Worm (Caenorhabditis elegans) whole organism, young adult: ENCODE measurements around the gene nep-5.
A peak's percentile ranks its signal among the peaks of the same experiment; 100 is the strongest.

Experiments used
- B0019.2 ChIP-seq: fragments of 200-800 bp; sonication (Bioruptor generic); conservative IDR thresholded peaks from 2 replicates; pipeline ENCODE4 v1.3.6; 2022; ENCODE audit warnings: missing genetic modification reagents, missing genetic modification characterization, missing compliant biosample characterization
- B0035.1 ChIP-seq: sonication (generic microtip); optimal IDR thresholded peaks from 2 replicates; lab custom pipeline; 2016; ENCODE audit warnings: missing genetic modification characterization, mild to moderate bottlenecking, missing compliant biosample characterization, missing genotype, missing genetic modification reagents
- B0261.1 ChIP-seq: sonication (generic microtip); optimal IDR thresholded peaks from 2 replicates; lab custom pipeline; 2016; ENCODE audit warnings: mild to moderate bottlenecking, missing genetic modification characterization, moderate library complexity, missing compliant biosample characterization
- C17E4.6 ChIP-seq: fragments of 200-800 bp; sonication (Bioruptor generic); IDR thresholded peaks from 2 replicates; pipeline ENCODE4 v1.3.6; 2022; ENCODE audit warnings: missing genetic modification reagents, missing genetic modification characterization, missing compliant biosample characterization
- F33H1.4 ChIP-seq: fragments of 200-800 bp; sonication (Bioruptor generic); IDR thresholded peaks from 2 replicates; pipeline ENCODE4 v1.3.6; 2022; ENCODE audit warnings: missing genetic modification reagents, missing genetic modification characterization, missing compliant biosample characterization
- F49E8.2 ChIP-seq: sonication (generic microtip); optimal IDR thresholded peaks from 3 replicates; lab custom pipeline; 2017; ENCODE audit warnings: missing genetic modification characterization, mild to moderate bottlenecking, missing compliant biosample characterization, antibody characterized with exemption, moderate library complexity; ENCODE audit not compliant: insufficient read depth
- F52B5.7 ChIP-seq: sonication (generic microtip); optimal IDR thresholded peaks from 2 replicates; lab custom pipeline; 2016; ENCODE audit warnings: mild to moderate bottlenecking, missing genetic modification characterization, missing compliant biosample characterization
- F57A8.1 ChIP-seq: fragments of 200-800 bp; sonication (Bioruptor generic); optimal IDR thresholded peaks from 2 replicates; lab custom pipeline; 2018; ENCODE audit warnings: mild to moderate bottlenecking, missing genetic modification characterization, moderate library complexity, missing compliant biosample characterization
- K11D2.4 ChIP-seq: fragments of 200-800 bp; sonication (Bioruptor generic); IDR thresholded peaks from 2 replicates; pipeline ENCODE4 v1.3.6; 2022; ENCODE audit warnings: missing genetic modification reagents, missing genetic modification characterization, missing compliant biosample characterization
- Y67H2A.10 ChIP-seq: fragments of 200-800 bp; sonication (Bioruptor generic); conservative IDR thresholded peaks from 2 replicates; pipeline ENCODE4 v1.3.6; 2022; ENCODE audit warnings: missing genetic modification reagents, missing genetic modification characterization, missing compliant biosample characterization
- ZK185.1 ChIP-seq: sonication (generic microtip); optimal IDR thresholded peaks from 2 replicates; lab custom pipeline; 2016; ENCODE audit warnings: mild to moderate bottlenecking, missing genetic modification characterization, missing compliant biosample characterization; ENCODE audit not compliant: poor library complexity, severe bottlenecking
- akir-1 ChIP-seq: fragments of 200-800 bp; sonication (Bioruptor generic); optimal IDR thresholded peaks from 2 replicates; lab custom pipeline; 2018; ENCODE audit warnings: mild to moderate bottlenecking, missing genetic modification characterization, moderate library complexity, missing compliant biosample characterization
- atf-7 ChIP-seq: sonication (generic microtip); optimal IDR thresholded peaks from 2 replicates; lab custom pipeline; 2017; ENCODE audit warnings: mild to moderate bottlenecking, missing genetic modification characterization, missing compliant biosample characterization
- athp-1 ChIP-seq: sonication (generic microtip); optimal IDR thresholded peaks from 2 replicates; lab custom pipeline; 2017; ENCODE audit warnings: mild to moderate bottlenecking, missing genetic modification characterization, missing compliant biosample characterization
- bed-1 ChIP-seq: fragments of 200-800 bp; sonication (Bioruptor generic); IDR thresholded peaks from 2 replicates; pipeline ENCODE4 v1.3.6; 2022; ENCODE audit warnings: missing genetic modification reagents, missing genetic modification characterization, missing compliant biosample characterization
- ccch-3 ChIP-seq: fragments of 200-800 bp; sonication (Bioruptor generic); optimal IDR thresholded peaks from 2 replicates; lab custom pipeline; 2018; ENCODE audit warnings: mild to moderate bottlenecking, missing genetic modification characterization, missing compliant biosample characterization
- cebp-1 ChIP-seq, 2 experiments: fragments of 200-800 bp in 1 of 2; sonication (Bioruptor generic) in 1 of 2; sonication (generic microtip) in 1 of 2; IDR thresholded peaks in 1 of 2; optimal IDR thresholded peaks in 1 of 2; 2 replicates each; pipeline versions ENCODE4 v1.3.6 to Lab custom; 2017 to 2022; ENCODE audit warnings: missing compliant biosample characterization in 2 of 2, missing genetic modification characterization in 2 of 2, mild to moderate bottlenecking in 1 of 2, missing genetic modification reagents in 1 of 2, moderate library complexity in 1 of 2
- ceh-100 ChIP-seq: fragments of 200-800 bp; sonication (Bioruptor generic); IDR thresholded peaks from 2 replicates; pipeline ENCODE4 v1.3.6; 2022; ENCODE audit warnings: missing genetic modification reagents, missing genetic modification characterization, missing compliant biosample characterization
- ceh-27 ChIP-seq: fragments of 200-800 bp; sonication (Bioruptor generic); optimal IDR thresholded peaks from 2 replicates; lab custom pipeline; 2018; ENCODE audit warnings: mild to moderate bottlenecking, missing genetic modification characterization, moderate library complexity, missing compliant biosample characterization
- ceh-58 ChIP-seq: fragments of 200-800 bp; sonication (Bioruptor generic); IDR thresholded peaks from 2 replicates; pipeline ENCODE4 v1.3.6; 2022; ENCODE audit warnings: missing genetic modification characterization, missing compliant biosample characterization
- dox-1 ChIP-seq: fragments of 200-800 bp; sonication (Bioruptor generic); IDR thresholded peaks from 2 replicates; pipeline ENCODE4 v1.3.6; 2022; ENCODE audit warnings: missing genetic modification reagents, missing genetic modification characterization, missing compliant biosample characterization
- dpl-1 ChIP-seq: fragments of 150-350 bp; optimal IDR thresholded peaks from 2 replicates; lab custom pipeline; 2014; ENCODE audit warnings: missing biosample characterization, missing genetic modification reagents, missing genetic modification characterization
- efl-1 ChIP-seq: fragments of 150-350 bp; optimal IDR thresholded peaks from 2 replicates; lab custom pipeline; 2014; ENCODE audit warnings: missing biosample characterization, missing genetic modification reagents, missing genetic modification characterization
- egl-18 ChIP-seq: fragments of 200-800 bp; sonication (Bioruptor generic); IDR thresholded peaks from 2 replicates; pipeline ENCODE4 v1.3.6; 2022; ENCODE audit warnings: missing genetic modification reagents, missing genetic modification characterization, missing compliant biosample characterization
- hlh-12 ChIP-seq: sonication (generic microtip); optimal IDR thresholded peaks from 2 replicates; lab custom pipeline; 2016; ENCODE audit warnings: missing genetic modification characterization, missing compliant biosample characterization
- hlh-26 ChIP-seq: fragments of 200-800 bp; sonication (Bioruptor generic); conservative IDR thresholded peaks from 2 replicates; pipeline ENCODE4 v1.3.6; 2022; ENCODE audit warnings: missing genetic modification reagents, missing genetic modification characterization, missing compliant biosample characterization
- hsf-1 ChIP-seq: fragments of 200-800 bp; sonication (Bioruptor generic); IDR thresholded peaks from 2 replicates; pipeline ENCODE4 v1.3.6; 2022; ENCODE audit warnings: missing genetic modification reagents, missing genetic modification characterization, missing compliant biosample characterization
- lag-1 ChIP-seq: fragments of 200-800 bp; sonication (Bioruptor generic); IDR thresholded peaks from 2 replicates; pipeline ENCODE4 v1.3.6; 2022; ENCODE audit warnings: missing genetic modification reagents, missing genetic modification characterization, missing compliant biosample characterization
- let-526 ChIP-seq: fragments of 200-800 bp; sonication (Bioruptor generic); IDR thresholded peaks from 2 replicates; pipeline ENCODE4 v1.3.6; 2022; ENCODE audit warnings: missing genetic modification reagents, missing genetic modification characterization, missing compliant biosample characterization
- lin-54 ChIP-seq: fragments of 200-800 bp; sonication (Bioruptor generic); optimal IDR thresholded peaks from 2 replicates; lab custom pipeline; 2018; ENCODE audit warnings: mild to moderate bottlenecking, missing genetic modification characterization, missing compliant biosample characterization
- lsy-27 ChIP-seq: sonication (generic microtip); optimal IDR thresholded peaks from 2 replicates; lab custom pipeline; 2017; ENCODE audit warnings: missing genetic modification characterization, mild to moderate bottlenecking, missing compliant biosample characterization, antibody characterized with exemption, missing genotype, borderline replicate concordance; ENCODE audit not compliant: insufficient read depth
- madf-10 ChIP-seq: sonication (generic microtip); optimal IDR thresholded peaks from 2 replicates; lab custom pipeline; 2016; ENCODE audit warnings: mild to moderate bottlenecking, missing genetic modification characterization, missing compliant biosample characterization
- madf-6 ChIP-seq: fragments of 200-800 bp; sonication (Bioruptor generic); IDR thresholded peaks from 2 replicates; pipeline ENCODE4 v1.3.6; 2022; ENCODE audit warnings: missing genetic modification reagents, missing genetic modification characterization, missing compliant biosample characterization
- mel-28 ChIP-seq: sonication (generic microtip); optimal IDR thresholded peaks from 2 replicates; lab custom pipeline; 2016; ENCODE audit warnings: borderline replicate concordance, mild to moderate bottlenecking, missing genetic modification characterization, missing compliant biosample characterization
- nhr-179 ChIP-seq: sonication (generic microtip); optimal IDR thresholded peaks from 2 replicates; lab custom pipeline; 2016; ENCODE audit warnings: mild to moderate bottlenecking, missing genetic modification characterization, missing compliant biosample characterization
- pbrm-1 ChIP-seq: fragments of 200-800 bp; sonication (Bioruptor generic); IDR thresholded peaks from 2 replicates; pipeline ENCODE4 v1.3.6; 2022; ENCODE audit warnings: missing genetic modification reagents, missing genetic modification characterization, missing compliant biosample characterization
- rec-8 ChIP-seq, 2 experiments: sonication (generic microtip); optimal IDR thresholded peaks; 2 replicates each; lab custom pipeline; 2016; ENCODE audit warnings: mild to moderate bottlenecking in 2 of 2, missing genetic modification characterization in 2 of 2, missing genetic modification reagents in 2 of 2, missing genotype in 2 of 2, missing biosample characterization in 1 of 2, missing compliant biosample characterization in 1 of 2, moderate library complexity in 1 of 2
- repo-1 ChIP-seq: sonication (generic microtip); optimal IDR thresholded peaks from 2 replicates; lab custom pipeline; 2017; ENCODE audit warnings: mild to moderate bottlenecking, missing genetic modification characterization, missing compliant biosample characterization
- sdz-38 ChIP-seq: sonication (generic microtip); optimal IDR thresholded peaks from 2 replicates; lab custom pipeline; 2016; ENCODE audit warnings: missing genotype, missing genetic modification characterization, missing compliant biosample characterization
- sea-2 ChIP-seq: fragments of 200-800 bp; sonication (Bioruptor generic); IDR thresholded peaks from 2 replicates; pipeline ENCODE4 v1.3.6; 2022; ENCODE audit warnings: missing genetic modification characterization, missing compliant biosample characterization
- snpc-1.1 ChIP-seq: sonication (generic microtip); optimal IDR thresholded peaks from 2 replicates; lab custom pipeline; 2017; ENCODE audit warnings: missing genetic modification characterization, mild to moderate bottlenecking, missing compliant biosample characterization, antibody characterized with exemption, moderate library complexity, missing genotype, missing genetic modification reagents; ENCODE audit not compliant: insufficient read depth
- unc-62 ChIP-seq: fragments of 150-350 bp; optimal IDR thresholded peaks from 2 replicates; lab custom pipeline; 2014; ENCODE audit warnings: missing biosample characterization, missing genetic modification reagents, missing genetic modification characterization
- xnd-1 ChIP-seq: sonication (generic microtip); optimal IDR thresholded peaks from 2 replicates; lab custom pipeline; 2016; ENCODE audit warnings: missing genotype, missing genetic modification reagents, missing genetic modification characterization, missing compliant biosample characterization
- ztf-18 ChIP-seq: sonication (generic microtip); optimal IDR thresholded peaks from 2 replicates; lab custom pipeline; 2016; ENCODE audit warnings: missing genotype, mild to moderate bottlenecking, missing genetic modification characterization, missing compliant biosample characterization
- ztf-25 ChIP-seq: fragments of 200-800 bp; sonication (Bioruptor generic); IDR thresholded peaks from 2 replicates; pipeline ENCODE4 v1.3.6; 2022; ENCODE audit warnings: missing genetic modification reagents, missing genetic modification characterization, missing compliant biosample characterization
- ztf-26 ChIP-seq: sonication (generic microtip); optimal IDR thresholded peaks from 2 replicates; lab custom pipeline; 2017; ENCODE audit warnings: missing genetic modification characterization, missing compliant biosample characterization
- ztf-3 ChIP-seq: fragments of 200-800 bp; sonication (Bioruptor generic); optimal IDR thresholded peaks from 2 replicates; lab custom pipeline; 2018; ENCODE audit warnings: mild to moderate bottlenecking, missing genetic modification characterization, missing compliant biosample characterization
- ztf-6 ChIP-seq: fragments of 200-800 bp; sonication (Bioruptor generic); IDR thresholded peaks from 2 replicates; pipeline ENCODE4 v1.3.6; 2022; ENCODE audit warnings: missing genetic modification reagents, missing genetic modification characterization, missing compliant biosample characterization

The nep-5 gene

ce11 chrII:5473946-5474423, 14.0 kb upstream of the nep-5 start, which contains the start of gene mrps-16 (continued):
- TF ChIP-seq athp-1 (tag; lab: Kevin White, UChicago) (no peak), ceh-27 (GFP tag; lab: Kevin White, UChicago) (no peak), akir-1 (GFP tag; lab: Kevin White, UChicago) (no peak), dpl-1 (GFP tag; lab: Kevin White, UChicago) (peak; percentile 71), ztf-26 (no peak), Y67H2A.10 (GFP tag; lab: Robert Waterston, UW) (no peak), lin-54 (GFP tag; lab: Kevin White, UChicago) (peak; percentile 87), lag-1 (no peak), K11D2.4 (no peak), dox-1 (GFP tag; lab: Robert Waterston, UW) (no peak), F33H1.4 (GFP tag; lab: Robert Waterston, UW) (peak; percentile 42), B0019.2 (GFP tag; lab: Robert Waterston, UW) (no peak), F52B5.7 (tag; lab: Kevin White, UChicago) (no peak), ztf-3 (no peak), hlh-12 (no peak), hlh-26 (no peak), pbrm-1 (GFP tag; lab: Robert Waterston, UW) (0 out of 2 replicates have a peak, but pooled peaks have one; percentile 19), madf-10 (tag; lab: Kevin White, UChicago) (no peak), B0035.1 (no peak), nhr-179 (tag; lab: Kevin White, UChicago) (no peak), snpc-1.1 (tag; lab: Kevin White, UChicago) (peak; percentile 17), ztf-6 (GFP tag; lab: Robert Waterston, UW) (no peak), ccch-3 (no peak), ztf-25 (GFP tag; lab: Robert Waterston, UW) (no peak), efl-1 (GFP tag; lab: Kevin White, UChicago) (peak; percentile 85), ZK185.1 (peak; percentile 54), unc-62 (GFP tag; lab: Kevin White, UChicago) (no peak), ceh-58 (no peak), bed-1 (GFP tag; lab: Robert Waterston, UW) (no peak), ceh-100 (GFP tag; lab: Robert Waterston, UW) (no peak), lsy-27 (tag; lab: Kevin White, UChicago) (no peak), let-526 (GFP tag; lab: Robert Waterston, UW) (no peak), sea-2 (no peak), egl-18 (GFP tag; lab: Robert Waterston, UW) (no peak), F49E8.2 (no peak), rec-8 (tag; optimal IDR thresholded peaks at IDR 0.05; lab: Kevin White, UChicago) (no peak), B0261.1 (tag; lab: Kevin White, UChicago) (no peak), atf-7 (tag; lab: Kevin White, UChicago) (no peak), C17E4.6 (GFP tag; lab: Robert Waterston, UW) (no peak), mel-28 (tag; lab: Kevin White, UChicago) (no peak), F57A8.1 (GFP tag; lab: Kevin White, UChicago) (no peak), madf-6 (peak; percentile 83), repo-1 (tag; lab: Kevin White, UChicago) (no peak), xnd-1 (tag; lab: Kevin White, UChicago) (peak; percentile 18), ztf-18 (tag; lab: Kevin White, UChicago) (no peak), sdz-38 (tag; lab: Kevin White, UChicago) (no peak), cebp-1 (GFP tag; IDR thresholded peaks at IDR 0.05; lab: Robert Waterston, UW) (no peak), cebp-1 (tag; optimal IDR thresholded peaks at IDR 0.05; lab: Kevin White, UChicago) (peak; percentile 28), hsf-1 (no peak)
